Fruit fly (Drosophila melanogaster): ENCODE results near the gene CG3581.
A peak's percentile ranks its signal among the peaks of the same experiment; 100 is the strongest.

CG3581 gene

dm6 chr3R:19339205-19339724 is 35.3 kb downstream of the CG3581 start (continued):
- TF ChIP-seq abd-A (tag; optimal IDR thresholded peaks at IDR 0.05), result no peak
- TF ChIP-seq E2f1 (GFP tag; IDR thresholded peaks at IDR 0.05), result no peak
- no peak for TF ChIP-seq CG12659 (GFP tag; optimal IDR thresholded peaks at IDR 0.05)
- TF ChIP-seq CG43689 (GFP tag; IDR thresholded peaks at IDR 0.05), result no peak
- TF ChIP-seq CG4328 (GFP tag; optimal IDR thresholded peaks at IDR 0.05), result no peak
- no peak for TF ChIP-seq exex (tag; optimal IDR thresholded peaks at IDR 0.05)
- TF ChIP-seq CG10654 (GFP tag; optimal IDR thresholded peaks at IDR 0.05), result no peak
- no peak for TF ChIP-seq grn (GFP tag; optimal IDR thresholded peaks at IDR 0.05)
- TF ChIP-seq CG1024 (GFP tag; IDR thresholded peaks at IDR 0.05), result no peak
- no peak for TF ChIP-seq Pdp1 (GFP tag; optimal IDR thresholded peaks at IDR 0.05)
- TF ChIP-seq croc (GFP tag; conservative IDR thresholded peaks at IDR 0.05), result no peak
- no peak for TF ChIP-seq emc (GFP tag; optimal IDR thresholded peaks at IDR 0.05)
- no peak for TF ChIP-seq CG7987 (GFP tag; optimal IDR thresholded peaks at IDR 0.05)
- no peak for TF ChIP-seq CG8281 (tag; optimal IDR thresholded peaks at IDR 0.05)
- TF ChIP-seq chm (GFP tag; IDR thresholded peaks at IDR 0.05), result no peak
- no peak for TF ChIP-seq Nf-YC (tag; optimal IDR thresholded peaks at IDR 0.05)
- TF ChIP-seq repo (GFP tag; optimal IDR thresholded peaks at IDR 0.05), result no peak
- no peak for TF ChIP-seq gsb (GFP tag; IDR thresholded peaks at IDR 0.05)
- TF ChIP-seq jing (GFP tag; optimal IDR thresholded peaks at IDR 0.05), result no peak
- no peak for TF ChIP-seq CG3838 (GFP tag; optimal IDR thresholded peaks at IDR 0.05)
- no peak for TF ChIP-seq D19B (GFP tag; optimal IDR thresholded peaks at IDR 0.05)
- peak; percentile 87 for TF ChIP-seq ac (GFP tag; optimal IDR thresholded peaks at IDR 0.05)
- TF ChIP-seq CTCF (GFP tag; optimal IDR thresholded peaks at IDR 0.05), result no peak
- TF ChIP-seq CG2116 (GFP tag; optimal IDR thresholded peaks at IDR 0.05), result no peak
- no peak for TF ChIP-seq CG11085 (GFP tag; IDR thresholded peaks at IDR 0.05)
- no peak for TF ChIP-seq Bteb2 (GFP tag; optimal IDR thresholded peaks at IDR 0.05)
- TF ChIP-seq CG15514 (GFP tag; optimal IDR thresholded peaks at IDR 0.05), result no peak
- TF ChIP-seq Adf1 (GFP tag; IDR thresholded peaks at IDR 0.05), result no peak
- no peak for TF ChIP-seq CG17186 (GFP tag; optimal IDR thresholded peaks at IDR 0.05)
- no peak for TF ChIP-seq CG10366 (GFP tag; IDR thresholded peaks at IDR 0.05)
- TF ChIP-seq CG16779 (GFP tag; IDR thresholded peaks at IDR 0.05), result no peak
- TF ChIP-seq Atf6 (GFP tag; IDR thresholded peaks at IDR 0.05), result no peak
- no peak for TF ChIP-seq CG2129 (GFP tag; IDR thresholded peaks at IDR 0.05; ENCODE audit: partially characterized antibody)
- TF ChIP-seq B-H1 (GFP tag; IDR thresholded peaks at IDR 0.05), result no peak
- no peak for TF ChIP-seq Trl (optimal IDR thresholded peaks at IDR 0.05)
- TF ChIP-seq Trl (GFP tag; optimal IDR thresholded peaks at IDR 0.05), result no peak
- TF ChIP-seq Stat92E (GFP tag; optimal IDR thresholded peaks at IDR 0.05), result no peak
- no peak for TF ChIP-seq CG12769 (tag; optimal IDR thresholded peaks at IDR 0.05)
- TF ChIP-seq CG13424 (tag; optimal IDR thresholded peaks at IDR 0.05), result no peak
- TF ChIP-seq CG7839 (tag; optimal IDR thresholded peaks at IDR 0.05), result peak; percentile 26
- TF ChIP-seq Scr (GFP tag; IDR thresholded peaks at IDR 0.05; ENCODE audit: partially characterized antibody), result no peak
- no peak for TF ChIP-seq CG31365 (tag; optimal IDR thresholded peaks at IDR 0.05)
- no peak for TF ChIP-seq tgo (GFP tag; IDR thresholded peaks at IDR 0.05)
- TF ChIP-seq CG11456 (GFP tag; IDR thresholded peaks at IDR 0.05), result no peak
- TF ChIP-seq dysf (GFP tag; IDR thresholded peaks at IDR 0.05), result no peak
- no peak for TF ChIP-seq CG11247 (GFP tag; IDR thresholded peaks at IDR 0.05)
- no peak for TF ChIP-seq fd96Cb (tag; optimal IDR thresholded peaks at IDR 0.05)
- no peak for TF ChIP-seq her (GFP tag; optimal IDR thresholded peaks at IDR 0.05)
- TF ChIP-seq CG13624 (GFP tag; optimal IDR thresholded peaks at IDR 0.05), result no peak
- TF ChIP-seq dimm (GFP tag; IDR thresholded peaks at IDR 0.05), result no peak
- no peak for TF ChIP-seq CG18599 (GFP tag; optimal IDR thresholded peaks at IDR 0.05)
- TF ChIP-seq CG4424 (GFP tag; optimal IDR thresholded peaks at IDR 0.05), result peak; percentile 36
- TF ChIP-seq Gsc (GFP tag; IDR thresholded peaks at IDR 0.05), result no peak
